Worm (Caenorhabditis elegans): ENCODE results near the gene tag-275.

DNA sequence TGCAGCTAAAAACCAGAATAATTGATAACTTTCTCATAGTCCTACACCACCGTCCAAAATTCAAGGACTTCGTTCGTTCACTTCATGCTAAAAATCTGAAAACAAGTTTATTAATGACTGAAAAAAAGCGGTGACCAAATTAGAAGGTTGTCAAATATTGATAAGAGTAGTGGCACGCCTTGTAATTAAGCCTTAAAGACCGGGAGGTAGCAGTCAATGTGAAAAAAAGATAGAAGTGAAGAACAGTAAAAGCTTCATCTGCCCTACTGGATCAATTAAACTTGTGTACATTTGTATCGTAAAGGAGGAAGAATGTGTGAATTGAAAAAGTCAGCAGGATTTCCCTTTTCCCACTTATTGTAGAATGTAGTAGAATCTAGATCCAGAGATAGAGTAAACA lies at the start of gene tag-275:
- TF ChIP-seq him-1 (tag; optimal IDR thresholded peaks at IDR 0.05), result no peak
- TF ChIP-seq W03F9.2 (tag; optimal IDR thresholded peaks at IDR 0.05), result no peak
